Worm (Caenorhabditis elegans) whole organism, young adult: Measurements from ENCODE around the gene ZK177.12.
A peak's percentile ranks its signal among the peaks of the same experiment; 100 is the strongest.

Experiments
- B0019.2 ChIP-seq: fragments of 200-800 bp; sonication (Bioruptor generic); conservative IDR thresholded peaks from 2 replicates; pipeline ENCODE4 v1.3.6; 2022; ENCODE audit warnings: missing genetic modification reagents, missing genetic modification characterization, missing compliant biosample characterization
- B0261.1 ChIP-seq: sonication (generic microtip); optimal IDR thresholded peaks from 2 replicates; lab custom pipeline; 2016; ENCODE audit warnings: mild to moderate bottlenecking, missing genetic modification characterization, moderate library complexity, missing compliant biosample characterization
- C17E4.6 ChIP-seq: fragments of 200-800 bp; sonication (Bioruptor generic); IDR thresholded peaks from 2 replicates; pipeline ENCODE4 v1.3.6; 2022; ENCODE audit warnings: missing genetic modification reagents, missing genetic modification characterization, missing compliant biosample characterization
- D2030.7 ChIP-seq: fragments of 200-800 bp; sonication (Bioruptor generic); IDR thresholded peaks from 2 replicates; pipeline ENCODE4 v1.3.6; 2022; ENCODE audit warnings: missing genetic modification reagents, missing genetic modification characterization, missing compliant biosample characterization
- F52B5.7 ChIP-seq: sonication (generic microtip); optimal IDR thresholded peaks from 2 replicates; lab custom pipeline; 2016; ENCODE audit warnings: mild to moderate bottlenecking, missing genetic modification characterization, missing compliant biosample characterization
- F55B11.4 ChIP-seq: sonication (generic microtip); optimal IDR thresholded peaks from 2 replicates; lab custom pipeline; 2016; ENCODE audit warnings: missing compliant biosample characterization, missing genetic modification characterization, borderline replicate concordance; ENCODE audit not compliant: insufficient read depth
- F57C9.4 ChIP-seq: sonication (generic microtip); optimal IDR thresholded peaks from 2 replicates; lab custom pipeline; 2017; ENCODE audit warnings: mild to moderate bottlenecking, missing genetic modification characterization, missing compliant biosample characterization
- T07F8.4 ChIP-seq: sonication (generic microtip); optimal IDR thresholded peaks from 2 replicates; lab custom pipeline; 2016; ENCODE audit warnings: mild to moderate bottlenecking, missing genetic modification characterization, moderate library complexity, missing compliant biosample characterization
- Y53F4B.3 ChIP-seq: fragments of 200-800 bp; sonication (Bioruptor generic); IDR thresholded peaks from 2 replicates; pipeline ENCODE4 v1.3.6; 2022; ENCODE audit warnings: missing genetic modification reagents, missing genetic modification characterization, missing compliant biosample characterization
- Y56A3A.18 ChIP-seq: fragments of 200-800 bp; sonication (Bioruptor generic); IDR thresholded peaks from 2 replicates; pipeline ENCODE4 v1.3.6; 2022; ENCODE audit warnings: missing genetic modification reagents, missing genetic modification characterization, missing compliant biosample characterization
- Y67H2A.10 ChIP-seq: fragments of 200-800 bp; sonication (Bioruptor generic); conservative IDR thresholded peaks from 2 replicates; pipeline ENCODE4 v1.3.6; 2022; ENCODE audit warnings: missing genetic modification reagents, missing genetic modification characterization, missing compliant biosample characterization
- Y79H2A.3 ChIP-seq: fragments of 200-800 bp; sonication (Bioruptor generic); conservative IDR thresholded peaks from 2 replicates; pipeline ENCODE4 v1.3.6; 2022; ENCODE audit warnings: missing genetic modification reagents, missing genetic modification characterization, missing compliant biosample characterization
- aptf-3 ChIP-seq: fragments of 200-800 bp; sonication (Bioruptor generic); IDR thresholded peaks from 2 replicates; pipeline ENCODE4 v1.3.6; 2022; ENCODE audit warnings: missing genetic modification characterization, missing compliant biosample characterization
- atf-7 ChIP-seq: sonication (generic microtip); optimal IDR thresholded peaks from 2 replicates; lab custom pipeline; 2017; ENCODE audit warnings: mild to moderate bottlenecking, missing genetic modification characterization, missing compliant biosample characterization
- athp-1 ChIP-seq: sonication (generic microtip); optimal IDR thresholded peaks from 2 replicates; lab custom pipeline; 2017; ENCODE audit warnings: mild to moderate bottlenecking, missing genetic modification characterization, missing compliant biosample characterization
- attf-3 ChIP-seq: fragments of 200-800 bp; sonication (Bioruptor generic); conservative IDR thresholded peaks from 2 replicates; pipeline ENCODE4 v1.3.6; 2022; ENCODE audit warnings: missing genetic modification reagents, missing genetic modification characterization, missing compliant biosample characterization
- attf-5 ChIP-seq: fragments of 200-800 bp; sonication (Bioruptor generic); optimal IDR thresholded peaks from 2 replicates; lab custom pipeline; 2018; ENCODE audit warnings: mild to moderate bottlenecking, missing genetic modification characterization, missing compliant biosample characterization
- bed-2 ChIP-seq: fragments of 200-800 bp; sonication (Bioruptor generic); IDR thresholded peaks from 2 replicates; pipeline ENCODE4 v1.3.6; 2022; ENCODE audit warnings: missing genetic modification reagents, missing genetic modification characterization, missing compliant biosample characterization
- ceh-40 ChIP-seq: fragments of 200-800 bp; sonication (Bioruptor generic); IDR thresholded peaks from 2 replicates; pipeline ENCODE4 v1.3.6; 2022; ENCODE audit warnings: missing genetic modification characterization, missing compliant biosample characterization
- ceh-79 ChIP-seq: sonication (generic microtip); optimal IDR thresholded peaks from 2 replicates; lab custom pipeline; 2017; ENCODE audit warnings: mild to moderate bottlenecking, missing genetic modification characterization, missing compliant biosample characterization
- dpl-1 ChIP-seq: fragments of 150-350 bp; optimal IDR thresholded peaks from 2 replicates; lab custom pipeline; 2014; ENCODE audit warnings: missing biosample characterization, missing genetic modification reagents, missing genetic modification characterization
- efl-1 ChIP-seq: fragments of 150-350 bp; optimal IDR thresholded peaks from 2 replicates; lab custom pipeline; 2014; ENCODE audit warnings: missing biosample characterization, missing genetic modification reagents, missing genetic modification characterization
- ekl-4 ChIP-seq: fragments of 200-800 bp; sonication (Bioruptor generic); IDR thresholded peaks from 2 replicates; pipeline ENCODE4 v1.3.6; 2022; ENCODE audit warnings: missing genetic modification reagents, missing genetic modification characterization, missing compliant biosample characterization
- him-1 ChIP-seq: sonication (generic microtip); optimal IDR thresholded peaks from 2 replicates; lab custom pipeline; 2016; ENCODE audit warnings: missing genotype, missing genetic modification reagents, missing genetic modification characterization, missing compliant biosample characterization
- hmg-1.2 ChIP-seq: fragments of 200-800 bp; sonication (Bioruptor generic); IDR thresholded peaks from 2 replicates; pipeline ENCODE4 v1.3.6; 2022; ENCODE audit warnings: missing genetic modification reagents, missing genetic modification characterization, missing compliant biosample characterization
- hmg-20 ChIP-seq: fragments of 200-800 bp; sonication (Bioruptor generic); IDR thresholded peaks from 2 replicates; pipeline ENCODE4 v1.3.6; 2022; ENCODE audit warnings: missing genetic modification reagents, missing genetic modification characterization, missing compliant biosample characterization
- hsf-1 ChIP-seq: fragments of 200-800 bp; sonication (Bioruptor generic); IDR thresholded peaks from 2 replicates; pipeline ENCODE4 v1.3.6; 2022; ENCODE audit warnings: missing genetic modification reagents, missing genetic modification characterization, missing compliant biosample characterization
- lin-26 ChIP-seq: fragments of 200-800 bp; sonication (Bioruptor generic); IDR thresholded peaks from 2 replicates; pipeline ENCODE4 v1.3.6; 2022; ENCODE audit warnings: missing genetic modification reagents, missing genetic modification characterization, missing compliant biosample characterization
- lin-54 ChIP-seq: fragments of 200-800 bp; sonication (Bioruptor generic); optimal IDR thresholded peaks from 2 replicates; lab custom pipeline; 2018; ENCODE audit warnings: mild to moderate bottlenecking, missing genetic modification characterization, missing compliant biosample characterization
- lsy-27 ChIP-seq: sonication (generic microtip); optimal IDR thresholded peaks from 2 replicates; lab custom pipeline; 2017; ENCODE audit warnings: missing genetic modification characterization, mild to moderate bottlenecking, missing compliant biosample characterization, antibody characterized with exemption, missing genotype, borderline replicate concordance; ENCODE audit not compliant: insufficient read depth
- madf-6 ChIP-seq: fragments of 200-800 bp; sonication (Bioruptor generic); IDR thresholded peaks from 2 replicates; pipeline ENCODE4 v1.3.6; 2022; ENCODE audit warnings: missing genetic modification reagents, missing genetic modification characterization, missing compliant biosample characterization
- madf-8 ChIP-seq: fragments of 200-800 bp; sonication (Bioruptor generic); conservative IDR thresholded peaks from 2 replicates; pipeline ENCODE4 v1.3.6; 2022; ENCODE audit warnings: missing genetic modification reagents, missing genetic modification characterization, missing compliant biosample characterization
- mel-28 ChIP-seq: sonication (generic microtip); optimal IDR thresholded peaks from 2 replicates; lab custom pipeline; 2016; ENCODE audit warnings: borderline replicate concordance, mild to moderate bottlenecking, missing genetic modification characterization, missing compliant biosample characterization
- nfya-1 ChIP-seq: sonication (generic microtip); optimal IDR thresholded peaks from 2 replicates; lab custom pipeline; 2017; ENCODE audit warnings: antibody characterized with exemption, missing compliant biosample characterization, missing genetic modification characterization, borderline replicate concordance; ENCODE audit not compliant: insufficient read depth
- nfya-2 ChIP-seq: fragments of 200-800 bp; sonication (Bioruptor generic); IDR thresholded peaks from 2 replicates; pipeline ENCODE4 v1.3.6; 2022; ENCODE audit warnings: missing genetic modification reagents, missing genetic modification characterization, missing compliant biosample characterization
- nhr-90 ChIP-seq: sonication (generic microtip); optimal IDR thresholded peaks from 2 replicates; lab custom pipeline; 2016; ENCODE audit warnings: missing genotype, mild to moderate bottlenecking, missing genetic modification characterization, missing compliant biosample characterization
- pbrm-1 ChIP-seq: fragments of 200-800 bp; sonication (Bioruptor generic); IDR thresholded peaks from 2 replicates; pipeline ENCODE4 v1.3.6; 2022; ENCODE audit warnings: missing genetic modification reagents, missing genetic modification characterization, missing compliant biosample characterization
- sdz-38 ChIP-seq: sonication (generic microtip); optimal IDR thresholded peaks from 2 replicates; lab custom pipeline; 2016; ENCODE audit warnings: missing genotype, missing genetic modification characterization, missing compliant biosample characterization
- snpc-1.3 ChIP-seq: sonication (generic microtip); optimal IDR thresholded peaks from 2 replicates; lab custom pipeline; 2017; ENCODE audit warnings: missing genetic modification characterization, mild to moderate bottlenecking, missing compliant biosample characterization, antibody characterized with exemption, moderate library complexity, missing genotype, missing genetic modification reagents; ENCODE audit not compliant: insufficient read depth
- snpc-3.4 ChIP-seq: sonication (generic microtip); optimal IDR thresholded peaks from 2 replicates; lab custom pipeline; 2017; ENCODE audit warnings: missing genetic modification characterization, mild to moderate bottlenecking, missing compliant biosample characterization, antibody characterized with exemption, moderate library complexity, missing genotype, missing genetic modification reagents
- snpc-4 ChIP-seq, 5 experiments: fragments of 150-350 bp in 1 of 5; sonication (generic microtip) in 4 of 5; optimal IDR thresholded peaks; 2 replicates each; lab custom pipeline; 2014 to 2018; ENCODE audit warnings: missing genetic modification characterization in 5 of 5, missing biosample characterization in 3 of 5, antibody characterized with exemption in 2 of 5, mild to moderate bottlenecking in 2 of 5, missing compliant biosample characterization in 2 of 5, missing genotype in 2 of 5, moderate library complexity in 2 of 5, missing genetic modification reagents in 1 of 5
- sptf-2 ChIP-seq: fragments of 200-800 bp; sonication (Bioruptor generic); optimal IDR thresholded peaks from 2 replicates; lab custom pipeline; 2018; ENCODE audit warnings: mild to moderate bottlenecking, missing genetic modification characterization, missing compliant biosample characterization
- unc-130 ChIP-seq: sonication (generic microtip); optimal IDR thresholded peaks from 2 replicates; lab custom pipeline; 2016; ENCODE audit warnings: missing genetic modification reagents, missing genetic modification characterization, missing compliant biosample characterization
- unc-62 ChIP-seq: fragments of 150-350 bp; optimal IDR thresholded peaks from 2 replicates; lab custom pipeline; 2014; ENCODE audit warnings: missing biosample characterization, missing genetic modification reagents, missing genetic modification characterization
- xnd-1 ChIP-seq: sonication (generic microtip); optimal IDR thresholded peaks from 2 replicates; lab custom pipeline; 2016; ENCODE audit warnings: missing genotype, missing genetic modification reagents, missing genetic modification characterization, missing compliant biosample characterization
- zfh-2 ChIP-seq: fragments of 200-800 bp; sonication (Bioruptor generic); conservative IDR thresholded peaks from 2 replicates; pipeline ENCODE4 v1.3.6; 2022; ENCODE audit warnings: missing genetic modification reagents, missing genetic modification characterization, missing compliant biosample characterization
- ztf-18 ChIP-seq: sonication (generic microtip); optimal IDR thresholded peaks from 2 replicates; lab custom pipeline; 2016; ENCODE audit warnings: missing genotype, mild to moderate bottlenecking, missing genetic modification characterization, missing compliant biosample characterization
- ztf-22 ChIP-seq: fragments of 200-800 bp; sonication (Bioruptor generic); optimal IDR thresholded peaks from 2 replicates; lab custom pipeline; 2018; ENCODE audit warnings: mild to moderate bottlenecking, missing genetic modification characterization, moderate library complexity, missing compliant biosample characterization

The ZK177.12 gene

ce11 chrII:5497541-5497940 lies 24.0 kb upstream of the ZK177.12 start:
- TF ChIP-seq F57C9.4 (tag; lab: Kevin White, UChicago) (no peak), Y67H2A.10 (GFP tag; lab: Robert Waterston, UW) (no peak), unc-130 (GFP tag; lab: Kevin White, UChicago) (no peak), unc-62 (GFP tag; lab: Kevin White, UChicago) (no peak), ztf-18 (no peak), aptf-3 (GFP tag; lab: Robert Waterston, UW) (no peak), T07F8.4 (tag; lab: Kevin White, UChicago) (no peak), B0019.2 (GFP tag; lab: Robert Waterston, UW) (no peak), mel-28 (tag; lab: Kevin White, UChicago) (no peak), F52B5.7 (tag; lab: Kevin White, UChicago) (no peak), hmg-20 (GFP tag; lab: Robert Waterston, UW) (no peak), hmg-1.2 (GFP tag; lab: Robert Waterston, UW) (0 out of 2 replicates have a peak, but pooled peaks have one; percentile 18), nfya-2 (GFP tag; lab: Robert Waterston, UW) (no peak), atf-7 (no peak), ceh-40 (GFP tag; lab: Robert Waterston, UW) (no peak), snpc-4 (GFP tag; optimal IDR thresholded peaks at IDR 0.05; lab: Kevin White, UChicago) (no peak), snpc-4 (tag; optimal IDR thresholded peaks at IDR 0.05; lab: Kevin White, UChicago) (no peak), bed-2 (GFP tag; lab: Robert Waterston, UW) (no peak), Y53F4B.3 (GFP tag; lab: Robert Waterston, UW) (no peak), ceh-79 (tag; lab: Kevin White, UChicago) (no peak), madf-8 (GFP tag; lab: Robert Waterston, UW) (peak; percentile 33), nhr-90 (tag; lab: Kevin White, UChicago) (no peak), madf-6 (GFP tag; lab: Robert Waterston, UW) (peak; percentile 83), hsf-1 (GFP tag; lab: Robert Waterston, UW) (no peak), attf-3 (GFP tag; lab: Robert Waterston, UW) (no peak), Y56A3A.18 (0 out of 2 replicates have a peak, but pooled peaks have one; percentile 42), ekl-4 (GFP tag; lab: Robert Waterston, UW) (no peak), dpl-1 (GFP tag; lab: Kevin White, UChicago) (peak; percentile 14), him-1 (tag; lab: Kevin White, UChicago) (no peak), lsy-27 (tag; lab: Kevin White, UChicago) (no peak), B0261.1 (no peak), snpc-3.4 (tag; lab: Kevin White, UChicago) (no peak), nfya-1 (tag; lab: Kevin White, UChicago) (no peak), xnd-1 (tag; lab: Kevin White, UChicago) (peak; percentile 44), Y79H2A.3 (GFP tag; lab: Robert Waterston, UW) (no peak), ztf-22 (no peak), athp-1 (tag; lab: Kevin White, UChicago) (no peak), efl-1 (GFP tag; lab: Kevin White, UChicago) (peak; percentile 59), attf-5 (GFP tag; lab: Kevin White, UChicago) (no peak), snpc-1.3 (tag; lab: Kevin White, UChicago) (no peak), sptf-2 (GFP tag; lab: Kevin White, UChicago) (no peak), zfh-2 (no peak), sdz-38 (tag; lab: Kevin White, UChicago) (no peak), lin-26 (GFP tag; lab: Robert Waterston, UW) (0 out of 2 replicates have a peak, but pooled peaks have one; percentile 44), pbrm-1 (no peak), lin-54 (GFP tag; lab: Kevin White, UChicago) (no peak), D2030.7 (GFP tag; lab: Robert Waterston, UW) (0 out of 2 replicates have a peak, but pooled peaks have one; percentile 27), F55B11.4 (tag; lab: Kevin White, UChicago) (no peak), C17E4.6 (GFP tag; lab: Robert Waterston, UW) (no peak)
